Worm (Caenorhabditis elegans): ENCODE results near the gene C33B4.5.

C33B4.5 gene

DNA sequence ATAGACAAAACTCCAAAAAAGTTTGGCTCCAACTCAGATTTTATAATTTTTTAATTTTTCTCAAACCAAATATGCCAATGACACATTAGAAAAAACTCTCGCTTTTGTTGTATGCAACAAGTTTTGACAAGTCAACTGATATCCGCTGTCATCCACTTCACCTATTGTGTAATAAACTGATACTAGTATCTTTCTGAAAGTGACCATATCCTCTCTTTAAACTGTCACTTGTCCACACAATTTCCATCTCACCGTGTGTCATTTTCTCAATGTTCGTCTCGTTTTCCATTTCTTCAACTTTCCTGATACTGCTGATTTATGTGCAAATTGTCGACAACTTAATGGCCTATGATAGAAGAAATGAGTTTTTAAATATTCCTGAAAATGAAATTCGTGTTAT is at the start of gene C33B4.5, which contains the start of gene C33B4.4:
C33B4.5 (plus strand) TSS at position 270 of the 400 bp plus-strand sequence.
C33B4.4 (minus strand) TSS at position 385 of the 400 bp plus-strand sequence.
- TF ChIP-seq mls-2 (tag; optimal IDR thresholded peaks at IDR 0.05) (no peak), M03D4.4 (tag; optimal IDR thresholded peaks at IDR 0.05) (no peak)

ce11 chrII:11333375-11333774 is 49.8 kb upstream of the C33B4.5 start:
- TF ChIP-seq ces-1 (GFP tag; optimal IDR thresholded peaks at IDR 0.05) (peak; percentile 38), ztf-11 (tag; optimal IDR thresholded peaks at IDR 0.05) (no peak)

ce11 chrII:11333846-11334638 is 49.1 kb upstream of the C33B4.5 start:
- TF ChIP-seq sem-2 (GFP tag; optimal IDR thresholded peaks at IDR 0.05) (no peak), blmp-1 (tag; optimal IDR thresholded peaks at IDR 0.05) (no peak), lsy-2 (tag; optimal IDR thresholded peaks at IDR 0.05) (no peak), ceh-83 (GFP tag; optimal IDR thresholded peaks at IDR 0.05) (no peak), M03D4.4 (tag; optimal IDR thresholded peaks at IDR 0.05) (no peak), mab-5 (tag; optimal IDR thresholded peaks at IDR 0.05) (no peak), pha-4 (tag; optimal IDR thresholded peaks at IDR 0.05) (no peak), drap-1 (GFP tag; optimal IDR thresholded peaks at IDR 0.05) (no peak), sptf-1 (tag; optimal IDR thresholded peaks at IDR 0.05) (no peak), snpc-4 (tag; optimal IDR thresholded peaks at IDR 0.05) (no peak), ztf-11 (tag; optimal IDR thresholded peaks at IDR 0.05) (no peak), mep-1 (tag; optimal IDR thresholded peaks at IDR 0.05) (no peak), lin-13 (tag; optimal IDR thresholded peaks at IDR 0.05) (no peak), lin-32 (GFP tag; optimal IDR thresholded peaks at IDR 0.05) (no peak)

ce11 chrII:11335670-11336069 is 47.5 kb upstream of the C33B4.5 start:
- TF ChIP-seq nhr-76 (tag; optimal IDR thresholded peaks at IDR 0.05) (no peak), ces-1 (GFP tag; optimal IDR thresholded peaks at IDR 0.05) (peak; percentile 96)

DNA sequence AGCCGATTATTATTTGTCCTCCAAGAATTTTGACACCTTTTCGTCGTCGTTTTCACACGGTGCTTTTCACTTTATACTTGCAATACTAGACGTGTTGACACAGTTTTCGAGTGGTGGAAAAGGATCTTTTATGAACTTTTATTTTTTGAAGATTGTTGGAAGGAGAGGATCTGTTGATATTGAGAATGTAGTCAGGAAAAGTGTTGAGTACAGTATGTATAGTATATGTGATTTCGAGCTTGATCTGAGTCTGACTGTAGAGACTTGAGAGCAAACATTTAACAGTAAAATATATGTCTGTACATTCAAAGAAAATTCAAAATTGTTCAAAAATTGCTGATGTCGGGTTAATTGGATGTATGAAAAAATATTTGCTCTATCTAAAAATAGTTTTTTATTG is 47.0 kb upstream of the C33B4.5 start:
- TF ChIP-seq mab-5 (tag; optimal IDR thresholded peaks at IDR 0.05) (no peak), ceh-43 (GFP tag; optimal IDR thresholded peaks at IDR 0.05) (no peak), unc-62 (GFP tag; optimal IDR thresholded peaks at IDR 0.05) (no peak)

DNA sequence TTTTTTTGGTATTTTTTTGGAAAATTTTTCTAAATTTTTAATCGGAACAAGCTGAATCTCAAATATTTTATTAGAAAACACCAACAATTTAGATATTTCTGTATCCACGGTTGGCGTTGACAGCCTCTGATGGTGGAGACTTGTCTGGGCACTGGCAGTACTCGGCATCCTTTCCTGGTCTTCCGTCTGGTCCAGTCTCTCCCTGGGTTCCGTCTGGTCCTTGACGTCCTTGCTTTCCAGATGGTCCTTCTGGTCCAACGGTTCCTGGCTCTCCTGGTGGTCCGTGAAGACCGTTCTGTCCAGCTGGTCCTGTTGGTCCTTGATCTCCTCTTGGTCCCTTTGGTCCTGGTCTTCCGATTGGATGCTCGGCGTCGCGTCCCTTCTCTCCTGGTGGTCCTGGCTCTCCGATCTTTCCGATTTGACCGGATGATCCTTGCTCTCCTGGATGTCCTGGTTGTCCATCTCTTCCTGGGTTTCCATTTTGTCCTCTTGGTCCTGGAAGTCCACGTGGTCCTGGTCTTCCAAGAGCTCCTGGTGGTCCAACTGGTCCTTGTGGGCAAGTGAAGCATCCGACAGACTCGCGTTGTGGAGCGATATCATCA is 46.4 kb upstream of the C33B4.5 start:
- TF ChIP-seq ceh-83 (GFP tag; optimal IDR thresholded peaks at IDR 0.05) (no peak), bed-3 (GFP tag; optimal IDR thresholded peaks at IDR 0.05) (no peak), pha-4 (tag; optimal IDR thresholded peaks at IDR 0.05) (no peak), zip-8 (tag; optimal IDR thresholded peaks at IDR 0.05) (no peak), ces-1 (GFP tag; optimal IDR thresholded peaks at IDR 0.05) (no peak), cnd-1 (tag; optimal IDR thresholded peaks at IDR 0.05) (no peak), mab-5 (tag; optimal IDR thresholded peaks at IDR 0.05) (no peak), nhr-2 (tag; optimal IDR thresholded peaks at IDR 0.05) (no peak), M03D4.4 (tag; optimal IDR thresholded peaks at IDR 0.05) (no peak), elt-3 (tag; optimal IDR thresholded peaks at IDR 0.05) (no peak), tbx-8 (GFP tag; optimal IDR thresholded peaks at IDR 0.05) (no peak)

ce11 chrII:11337497-11338040 is 45.6 kb upstream of the C33B4.5 start, which contains the start of gene sqt-1:
TSS of gene sqt-1 (minus strand) at chrII:11337837.
- TF ChIP-seq elt-1 (tag; optimal IDR thresholded peaks at IDR 0.05; ENCODE audit: borderline replicate concordance, insufficient read depth): no peak
- no peak for TF ChIP-seq tbx-8 (GFP tag; optimal IDR thresholded peaks at IDR 0.05)
- TF ChIP-seq sem-2 (GFP tag; optimal IDR thresholded peaks at IDR 0.05): no peak
- no peak for TF ChIP-seq nhr-28 (tag; optimal IDR thresholded peaks at IDR 0.05)
- no peak for TF ChIP-seq lin-13 (tag; optimal IDR thresholded peaks at IDR 0.05)
- TF ChIP-seq unc-39 (tag; optimal IDR thresholded peaks at IDR 0.05): no peak
- no peak for TF ChIP-seq flh-1 (GFP tag; optimal IDR thresholded peaks at IDR 0.05)
- no peak for TF ChIP-seq unc-120 (tag; optimal IDR thresholded peaks at IDR 0.05; ENCODE audit: poor library complexity, severe bottlenecking)
- no peak for TF ChIP-seq zip-8 (tag; optimal IDR thresholded peaks at IDR 0.05)

All from whole organism, mixed stage, embryonic.